Worm (Caenorhabditis elegans): Measurements from ENCODE around the gene cpsf-3.

DNA sequence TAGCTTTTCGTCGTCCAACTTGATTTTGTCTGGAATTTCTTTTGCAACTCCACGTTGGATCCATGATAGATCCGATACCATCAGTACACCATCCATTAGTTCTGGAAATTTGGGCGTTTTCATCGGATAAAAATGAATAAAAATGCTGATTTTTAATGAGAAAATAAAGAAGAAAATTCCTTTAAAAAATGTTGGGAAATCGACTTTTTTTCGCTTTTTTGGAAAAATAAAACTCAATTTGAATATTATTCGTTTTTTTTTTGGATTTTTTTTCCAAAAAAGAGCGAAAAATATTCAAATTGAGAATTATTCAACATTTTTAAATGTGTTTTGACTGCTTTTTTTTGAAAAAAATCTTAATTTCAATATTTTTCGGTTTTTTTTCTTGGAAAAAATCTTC is 46.2 kb downstream of the cpsf-3 start, which contains the start of gene pwp-1:
- no peak for TF ChIP-seq ztf-29 (GFP tag; IDR thresholded peaks at IDR 0.05)
- no peak for TF ChIP-seq flt-1 (GFP tag; IDR thresholded peaks at IDR 0.05)
- no peak for TF ChIP-seq T22C8.4 (GFP tag; IDR thresholded peaks at IDR 0.05)
- TF ChIP-seq tab-1 (GFP tag; IDR thresholded peaks at IDR 0.05), result no peak
- TF ChIP-seq ztf-23 (GFP tag; IDR thresholded peaks at IDR 0.05), result no peak
- no peak for TF ChIP-seq cog-1 (tag; optimal IDR thresholded peaks at IDR 0.05)

Measured in whole organism, midembryonic.